Worm (Caenorhabditis elegans): ENCODE results near the gene btb-16.

ce11 chrII:3341989-3342388 is 45.3 kb downstream of the btb-16 start, which contains the start of gene F14D2.11:
- TF ChIP-seq zag-1 (tag; optimal IDR thresholded peaks at IDR 0.05) = no peak
- TF ChIP-seq lin-15B (tag; optimal IDR thresholded peaks at IDR 0.05) = no peak

Data from whole organism, L1 larva.